Fruit fly (Drosophila melanogaster): ENCODE measurements around the gene NetB.
A peak's percentile ranks its signal among the peaks of the same experiment; 100 is the strongest.

NetB gene

DNA sequence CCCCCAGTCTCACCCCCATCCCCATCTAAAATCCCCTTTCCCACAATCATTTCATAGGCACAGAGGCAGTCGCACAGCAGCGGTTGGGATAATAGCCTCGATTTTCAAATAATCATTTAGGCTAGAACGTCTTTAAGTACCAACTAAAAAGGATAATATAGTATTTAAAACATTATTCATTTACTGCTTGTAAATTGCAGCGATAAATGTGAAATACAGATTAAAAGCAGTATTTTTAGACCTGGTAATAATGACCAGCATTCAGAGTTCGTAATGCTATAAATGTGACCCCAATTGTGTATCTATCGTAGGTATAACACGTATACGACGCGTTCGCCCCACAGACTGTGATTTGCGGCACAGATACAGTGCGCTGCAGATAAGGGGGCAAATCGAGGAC is 21.6 kb downstream of the NetB start:
- TF ChIP-seq Abd-B (GFP tag; optimal IDR thresholded peaks at IDR 0.05) = no peak
- no peak for TF ChIP-seq Hr83 (GFP tag; optimal IDR thresholded peaks at IDR 0.05; ENCODE audit: poor library complexity, severe bottlenecking)
- TF ChIP-seq psq (GFP tag; optimal IDR thresholded peaks at IDR 0.05) = no peak
- TF ChIP-seq fru (GFP tag; optimal IDR thresholded peaks at IDR 0.05) = no peak
- no peak for TF ChIP-seq usp (GFP tag; optimal IDR thresholded peaks at IDR 0.05)
- TF ChIP-seq CG32264 (GFP tag; optimal IDR thresholded peaks at IDR 0.05) = no peak

dm6 chrX:14725084-14725483 is 24.1 kb downstream of the NetB start:
- TF ChIP-seq Hr78 (GFP tag; optimal IDR thresholded peaks at IDR 0.05) (no peak), dmrt93B (GFP tag; optimal IDR thresholded peaks at IDR 0.05) (no peak), h (GFP tag; optimal IDR thresholded peaks at IDR 0.05) (peak; percentile 13), Hnf4 (GFP tag; optimal IDR thresholded peaks at IDR 0.05) (peak; percentile 4), foxo (GFP tag; optimal IDR thresholded peaks at IDR 0.05) (peak in 1 of 2 experiments; percentile 5)

- TF ChIP-seq N (GFP tag; optimal IDR thresholded peaks at IDR 0.05) (no peak), brk (GFP tag; optimal IDR thresholded peaks at IDR 0.05) (no peak), HLH106 (tag; optimal IDR thresholded peaks at IDR 0.05) (no peak), Dfd (GFP tag; optimal IDR thresholded peaks at IDR 0.05) (peak; percentile 49)
Observed at dm6 chrX:14718842-14719241, 30.3 kb downstream of the NetB start, which contains the start of gene hog. hog (minus strand) TSS chrX:14718942.

dm6 chrX:14717245-14717644 is 31.9 kb downstream of the NetB start:
- TF ChIP-seq lola (GFP tag; optimal IDR thresholded peaks at IDR 0.05) = no peak
- TF ChIP-seq rgr (GFP tag; optimal IDR thresholded peaks at IDR 0.05) = peak; percentile 72
- TF ChIP-seq Rel (GFP tag; optimal IDR thresholded peaks at IDR 0.05) = no peak
- TF ChIP-seq Rel (tag; optimal IDR thresholded peaks at IDR 0.05) = no peak
- TF ChIP-seq tai (GFP tag; optimal IDR thresholded peaks at IDR 0.05) = peak; percentile 48
- TF ChIP-seq Sp1 (GFP tag; optimal IDR thresholded peaks at IDR 0.05) = peak; percentile 7
- peak; percentile 2 for TF ChIP-seq ey (GFP tag; optimal IDR thresholded peaks at IDR 0.05)
- TF ChIP-seq OdsH (GFP tag; optimal IDR thresholded peaks at IDR 0.05) = peak; percentile 53
- TF ChIP-seq Hr78 (GFP tag; optimal IDR thresholded peaks at IDR 0.05) = no peak
- no peak for TF ChIP-seq CrebA (GFP tag; optimal IDR thresholded peaks at IDR 0.05; ENCODE audit: borderline replicate concordance)
- peak in 1 of 2 experiments; percentile 64 for TF ChIP-seq foxo (GFP tag; optimal IDR thresholded peaks at IDR 0.05)
- TF ChIP-seq Jra (GFP tag; optimal IDR thresholded peaks at IDR 0.05) = peak; percentile 49
- TF ChIP-seq GATAd (GFP tag; optimal IDR thresholded peaks at IDR 0.05) = peak; percentile 6
- no peak for TF ChIP-seq dl (GFP tag; optimal IDR thresholded peaks at IDR 0.05; ENCODE audit: insufficient read depth in 1 of 2, partially characterized antibody in 2 of 2)
- no peak for TF ChIP-seq N (GFP tag; optimal IDR thresholded peaks at IDR 0.05)
- peak; percentile 38 for TF ChIP-seq HLH106 (tag; optimal IDR thresholded peaks at IDR 0.05)
- peak; percentile 61 for TF ChIP-seq CG32264 (GFP tag; optimal IDR thresholded peaks at IDR 0.05)
- no peak for TF ChIP-seq sage (GFP tag; optimal IDR thresholded peaks at IDR 0.05)
- no peak for TF ChIP-seq Abd-B (GFP tag; optimal IDR thresholded peaks at IDR 0.05)
- peak; percentile 70 for TF ChIP-seq h (GFP tag; optimal IDR thresholded peaks at IDR 0.05)
- TF ChIP-seq CG9705 (GFP tag; optimal IDR thresholded peaks at IDR 0.05) = peak; percentile 15
- peak; percentile 69 for TF ChIP-seq jim (GFP tag; optimal IDR thresholded peaks at IDR 0.05)
- TF ChIP-seq br (GFP tag; optimal IDR thresholded peaks at IDR 0.05) = peak; percentile 46
- TF ChIP-seq Mio (GFP tag; optimal IDR thresholded peaks at IDR 0.05) = no peak
- TF ChIP-seq psq (GFP tag; optimal IDR thresholded peaks at IDR 0.05) = peak; percentile 41
- no peak for TF ChIP-seq Myc (optimal IDR thresholded peaks at IDR 0.05)
- TF ChIP-seq Hr83 (GFP tag; optimal IDR thresholded peaks at IDR 0.05; ENCODE audit: poor library complexity, severe bottlenecking) = peak; percentile 97
- TF ChIP-seq Hnf4 (GFP tag; optimal IDR thresholded peaks at IDR 0.05) = peak; percentile 52
- TF ChIP-seq pan (optimal IDR thresholded peaks at IDR 0.05) = no peak
- peak; percentile 60 for TF ChIP-seq fru (GFP tag; optimal IDR thresholded peaks at IDR 0.05)
- TF ChIP-seq Dif (GFP tag; optimal IDR thresholded peaks at IDR 0.05; ENCODE audit: partially characterized antibody) = no peak
- peak; percentile 62 for TF ChIP-seq dmrt93B (GFP tag; optimal IDR thresholded peaks at IDR 0.05)
